Worm (Caenorhabditis elegans): Measurements from ENCODE around the gene F28H7.2.
A peak's percentile ranks its signal among the peaks of the same experiment; 100 is the strongest.

F28H7.2 gene

ce11 chrV:10736756-10737155 is 10.9 kb upstream of the F28H7.2 start, which contains the start of the genes mre-11 and wdr-5.3 (continued):
- TF ChIP-seq skn-1 (tag; optimal IDR thresholded peaks at IDR 0.05) (peak; percentile 57), nhr-77 (tag; optimal IDR thresholded peaks at IDR 0.05) (no peak), ets-5 (GFP tag; IDR thresholded peaks at IDR 0.05) (no peak), nhr-19 (GFP tag; conservative IDR thresholded peaks at IDR 0.05) (peak; percentile 72), mef-2 (tag; optimal IDR thresholded peaks at IDR 0.05) (no peak), tlp-1 (tag; optimal IDR thresholded peaks at IDR 0.05) (no peak), lin-39 (tag; optimal IDR thresholded peaks at IDR 0.05) (no peak), hlh-4 (tag; optimal IDR thresholded peaks at IDR 0.05) (no peak), snpc-4 (tag; optimal IDR thresholded peaks at IDR 0.05) (peak; percentile 49), egl-27 (tag; optimal IDR thresholded peaks at IDR 0.05) (no peak), sup-37 (GFP tag; optimal IDR thresholded peaks at IDR 0.05) (no peak), F16B12.6 (tag; optimal IDR thresholded peaks at IDR 0.05) (peak; percentile 33), pax-3 (tag; optimal IDR thresholded peaks at IDR 0.05) (peak; percentile 60), jun-1 (tag; optimal IDR thresholded peaks at IDR 0.05) (no peak), C16A3.4 (tag; optimal IDR thresholded peaks at IDR 0.05) (peak; percentile 50), tbx-2 (tag; optimal IDR thresholded peaks at IDR 0.05) (no peak), nhr-237 (tag; optimal IDR thresholded peaks at IDR 0.05) (no peak), C34B4.2 (tag; optimal IDR thresholded peaks at IDR 0.05) (no peak), blmp-1 (tag; optimal IDR thresholded peaks at IDR 0.05) (peak; percentile 60), dsc-1 (tag; optimal IDR thresholded peaks at IDR 0.05) (no peak), nhr-84 (tag; optimal IDR thresholded peaks at IDR 0.05) (no peak), lin-13 (GFP tag; optimal IDR thresholded peaks at IDR 0.05) (peak; percentile 56), fkh-10 (GFP tag; optimal IDR thresholded peaks at IDR 0.05) (no peak), zip-4 (GFP tag; optimal IDR thresholded peaks at IDR 0.05) (no peak), zag-1 (tag; optimal IDR thresholded peaks at IDR 0.05) (no peak), aly-2 (tag; optimal IDR thresholded peaks at IDR 0.05) (no peak), nhr-12 (tag; optimal IDR thresholded peaks at IDR 0.05) (no peak), unc-86 (tag; optimal IDR thresholded peaks at IDR 0.05) (peak; percentile 51), sptf-1 (tag; optimal IDR thresholded peaks at IDR 0.05) (no peak), isw-1 (GFP tag; IDR thresholded peaks at IDR 0.05) (peak; percentile 46), nhr-85 (tag) (peak; percentile 75), rnt-1 (tag; optimal IDR thresholded peaks at IDR 0.05) (peak; percentile 97), xbp-1 (tag; optimal IDR thresholded peaks at IDR 0.05) (peak; percentile 75), irx-1 (tag; optimal IDR thresholded peaks at IDR 0.05) (peak; percentile 68), grh-1 (GFP tag; IDR thresholded peaks at IDR 0.05) (0 out of 2 replicates have a peak, but pooled peaks have one; percentile 18), aha-1 (tag; optimal IDR thresholded peaks at IDR 0.05) (no peak), lin-15B (tag; optimal IDR thresholded peaks at IDR 0.05) (peak; percentile 56), ztf-11 (tag; optimal IDR thresholded peaks at IDR 0.05) (peak in 1 of 2 experiments; percentile 78), mdl-1 (tag; optimal IDR thresholded peaks at IDR 0.05) (peak in 1 of 2 experiments; percentile 41), ztf-4 (tag; optimal IDR thresholded peaks at IDR 0.05) (no peak), vab-15 (tag; optimal IDR thresholded peaks at IDR 0.05) (no peak), nhr-28 (tag; optimal IDR thresholded peaks at IDR 0.05) (no peak), snu-23 (GFP tag; optimal IDR thresholded peaks at IDR 0.05) (peak; percentile 80), unc-30 (tag; optimal IDR thresholded peaks at IDR 0.05) (no peak), ceh-8 (GFP tag; optimal IDR thresholded peaks at IDR 0.05) (no peak), swsn-7 (tag; optimal IDR thresholded peaks at IDR 0.05) (peak; percentile 75), nhr-20 (tag; optimal IDR thresholded peaks at IDR 0.05) (peak; percentile 80), unc-62 (GFP tag; optimal IDR thresholded peaks at IDR 0.05) (no peak), mab-9 (GFP tag; IDR thresholded peaks at IDR 0.05) (no peak), elt-3 (tag; optimal IDR thresholded peaks at IDR 0.05) (peak in 1 of 6 experiments; percentile 13), ces-1 (GFP tag; optimal IDR thresholded peaks at IDR 0.05) (no peak), lir-3 (tag; optimal IDR thresholded peaks at IDR 0.05; ENCODE audit: poor library complexity) (peak; percentile 90), efl-3 (GFP tag; optimal IDR thresholded peaks at IDR 0.05) (no peak), pag-3 (tag; optimal IDR thresholded peaks at IDR 0.05; ENCODE audit: borderline replicate concordance, insufficient read depth) (no peak)
